Worm (Caenorhabditis elegans) whole organism, L1 larva: ENCODE measurements around the gene spe-36.

Experiments
- aha-1 ChIP-seq: fragments of 150-350 bp; optimal IDR thresholded peaks from 2 replicates; lab custom pipeline; 2014; ENCODE audit warnings: missing biosample characterization, missing genetic modification characterization
- ama-1 ChIP-seq: fragments of 150-350 bp; optimal IDR thresholded peaks from 2 replicates; lab custom pipeline; 2014
- blmp-1 ChIP-seq: fragments of 150-350 bp; optimal IDR thresholded peaks from 2 replicates; lab custom pipeline; 2014; ENCODE audit warnings: missing biosample characterization, missing genetic modification characterization
- elt-3 ChIP-seq, 6 experiments: fragments of 150-350 bp in 1 of 6; sonication (generic microtip); optimal IDR thresholded peaks; 2 replicates each; lab custom pipeline; 2017 to 2018; ENCODE audit warnings: missing biosample characterization in 6 of 6, missing genetic modification characterization in 6 of 6, inconsistent platforms in 1 of 6
- lin-14 ChIP-seq: fragments of 200-800 bp; sonication (Bioruptor generic); optimal IDR thresholded peaks from 2 replicates; lab custom pipeline; 2018; ENCODE audit warnings: mild to moderate bottlenecking, missing genetic modification characterization, moderate library complexity, missing compliant biosample characterization
- lsy-2 ChIP-seq, 2 experiments: fragments of 150-350 bp; optimal IDR thresholded peaks; 2 replicates each; lab custom pipeline; 2014; ENCODE audit warnings: missing biosample characterization in 2 of 2, missing genetic modification characterization in 2 of 2
- nhr-237 ChIP-seq: fragments of 150-350 bp; optimal IDR thresholded peaks from 2 replicates; lab custom pipeline; 2014; ENCODE audit warnings: missing biosample characterization, missing genetic modification characterization

- TF ChIP-seq lsy-2 (tag; optimal IDR thresholded peaks at IDR 0.05; lab: Kevin White, UChicago) (no peak), aha-1 (tag; lab: Kevin White, UChicago) (no peak), elt-3 (tag; optimal IDR thresholded peaks at IDR 0.05; lab: Kevin White, UChicago) (no peak), nhr-237 (no peak), ama-1 (lab: Kevin White, UChicago) (no peak), lin-14 (no peak), blmp-1 (no peak)
These were observed 21.9 kb downstream of the spe-36 start, which contains the start of gene srgp-1 for ce11 chrIV:11570200-11570599.
